Worm (Caenorhabditis elegans) whole organism, mixed stage, embryonic: ENCODE data around the gene prp-19.

Experiments
- ces-1 ChIP-seq: fragments of 150-350 bp; optimal IDR thresholded peaks from 2 replicates; lab custom pipeline; 2014; ENCODE audit warnings: missing biosample characterization, missing genetic modification reagents, missing genetic modification characterization
- sptf-1 ChIP-seq: sonication (generic microtip); optimal IDR thresholded peaks from 2 replicates; lab custom pipeline; 2017; ENCODE audit warnings: mild to moderate bottlenecking, missing genetic modification characterization, moderate library complexity, missing compliant biosample characterization
- unc-39 ChIP-seq: fragments of 150-350 bp; optimal IDR thresholded peaks from 2 replicates; lab custom pipeline; 2014; ENCODE audit warnings: missing biosample characterization, missing genetic modification characterization

- TF ChIP-seq ces-1, result no peak
- no peak for TF ChIP-seq unc-39
- TF ChIP-seq sptf-1 (tag; lab: Kevin White, UChicago), result no peak
Measured at ce11 chrIII:5149478-5149877, 22.4 kb downstream of the prp-19 start, which contains the start of gene Y54H5A.2.
